Fruit fly (Drosophila melanogaster) Kc167 (cell line): ENCODE measurements around the gene Drp1.

Experiments used
- Myc ChIP-seq: fragments of >200 bp; optimal IDR thresholded peaks from 2 replicates; lab custom pipeline; 2017; ENCODE audit warnings: missing external identifiers
- Sin3A ChIP-seq: fragments of >200 bp; optimal IDR thresholded peaks from 2 replicates; lab custom pipeline; 2018; ENCODE audit warnings: missing external identifiers
- h ChIP-seq: fragments of >200 bp; optimal IDR thresholded peaks from 3 replicates; lab custom pipeline; 2018; ENCODE audit warnings: missing external identifiers
- insv ChIP-seq: fragments of >200 bp; optimal IDR thresholded peaks from 3 replicates; lab custom pipeline; 2018; ENCODE audit warnings: missing external identifiers
- psq ChIP-seq: fragments of >200 bp; optimal IDR thresholded peaks from 2 replicates; lab custom pipeline; 2017; ENCODE audit warnings: missing external identifiers
- ttk ChIP-seq: sonication (Bioruptor generic); optimal IDR thresholded peaks from 2 replicates; lab custom pipeline; 2017; ENCODE audit warnings: missing external identifiers

Gene Drp1

dm6 chr2L:2585285-2585684, at the start of gene Drp1:
Gene Drp1, minus strand, starts transcription at chr2L:2585430.
- TF ChIP-seq Sin3A (lab: Kevin White, UChicago) (no peak), ttk (lab: Kevin White, UChicago) (no peak), Myc (lab: Kevin White, UChicago) (no peak), h (no peak), insv (lab: Kevin White, UChicago) (no peak), psq (lab: Kevin White, UChicago) (no peak)

- TF ChIP-seq insv (lab: Kevin White, UChicago) (no peak), Sin3A (lab: Kevin White, UChicago) (no peak), Myc (lab: Kevin White, UChicago) (no peak), psq (lab: Kevin White, UChicago) (no peak), h (no peak), ttk (lab: Kevin White, UChicago) (no peak)
Observed at dm6 chr2L:2628760-2629159, 43.5 kb upstream of the Drp1 start.

DNA sequence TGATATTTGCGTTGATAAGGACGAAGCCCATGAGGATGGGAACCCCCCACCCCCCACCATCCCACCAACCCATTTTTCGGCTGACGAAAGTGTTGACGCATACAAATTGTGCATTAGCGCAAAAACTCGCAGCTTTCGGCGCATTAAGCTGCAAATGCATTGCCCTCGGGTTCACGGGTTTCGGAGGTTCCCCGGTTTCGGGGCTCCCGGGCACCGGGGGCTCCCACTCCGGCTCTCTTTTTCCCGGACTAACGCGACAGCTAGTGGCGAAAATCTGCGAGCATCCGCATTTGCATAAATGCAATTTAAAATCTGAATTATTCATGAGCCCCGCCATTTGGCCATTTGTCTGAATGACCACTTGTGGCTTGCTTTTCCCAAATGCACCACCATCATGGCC, 42.3 kb upstream of the Drp1 start:
- TF ChIP-seq h: no peak
- TF ChIP-seq Myc (lab: Kevin White, UChicago): no peak
- no peak for TF ChIP-seq ttk (lab: Kevin White, UChicago)

DNA sequence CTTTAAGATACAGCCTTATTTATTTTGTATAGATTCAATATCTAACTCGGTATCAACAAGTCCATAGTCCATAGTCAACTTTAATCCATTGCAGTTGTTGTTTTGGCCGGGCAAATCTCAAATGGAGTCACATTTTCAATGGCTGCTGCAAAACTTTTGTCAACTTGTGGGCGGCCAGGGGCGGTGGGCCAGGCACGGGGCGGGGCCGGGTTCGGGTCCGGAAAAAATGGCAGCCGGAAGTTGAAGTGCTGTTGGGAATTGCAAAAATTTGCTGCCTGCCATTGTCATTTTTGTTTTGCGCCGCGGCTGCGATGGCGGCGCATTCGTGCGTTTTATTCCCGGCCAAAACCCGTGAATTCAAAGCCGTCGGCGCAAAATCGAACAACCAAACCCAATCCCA, 38.7 kb upstream of the Drp1 start:
- TF ChIP-seq h: no peak
- no peak for TF ChIP-seq Myc (lab: Kevin White, UChicago)
- no peak for TF ChIP-seq insv (lab: Kevin White, UChicago)
- TF ChIP-seq psq (lab: Kevin White, UChicago): no peak
- TF ChIP-seq Sin3A (lab: Kevin White, UChicago): no peak
- no peak for TF ChIP-seq ttk (lab: Kevin White, UChicago)

dm6 chr2L:2619887-2620286, 34.7 kb upstream of the Drp1 start, which contains the start of gene CG43403:
Gene CG43403, plus strand, starts transcription at chr2L:2620187.
- no peak for TF ChIP-seq Myc (lab: Kevin White, UChicago)
- no peak for TF ChIP-seq h
- no peak for TF ChIP-seq Sin3A (lab: Kevin White, UChicago)
- no peak for TF ChIP-seq ttk (lab: Kevin White, UChicago)
- TF ChIP-seq psq (lab: Kevin White, UChicago): no peak
- TF ChIP-seq insv (lab: Kevin White, UChicago): no peak

- TF ChIP-seq Myc (lab: Kevin White, UChicago) (no peak), ttk (lab: Kevin White, UChicago) (no peak), h (no peak), Sin3A (lab: Kevin White, UChicago) (no peak), insv (lab: Kevin White, UChicago) (no peak), psq (lab: Kevin White, UChicago) (no peak)
Observed at dm6 chr2L:2609694-2610093, 24.5 kb upstream of the Drp1 start, which contains the start of gene CG15395. Gene CG15395, plus strand, starts transcription at chr2L:2609994.

dm6 chr2L:2606725-2607124, 21.5 kb upstream of the Drp1 start:
- TF ChIP-seq insv (lab: Kevin White, UChicago): no peak
- TF ChIP-seq ttk (lab: Kevin White, UChicago): no peak
- TF ChIP-seq Sin3A (lab: Kevin White, UChicago): no peak

dm6 chr2L:2591569-2591968, 6.3 kb upstream of the Drp1 start, which contains the start of gene CG15394:
Gene CG15394, plus strand, starts transcription at chr2L:2591869.
- TF ChIP-seq Sin3A (lab: Kevin White, UChicago) (no peak), h (no peak), psq (lab: Kevin White, UChicago) (no peak), insv (lab: Kevin White, UChicago) (no peak), Myc (lab: Kevin White, UChicago) (no peak), ttk (lab: Kevin White, UChicago) (no peak)

dm6 chr2L:2584461-2585056, 671 bp downstream of the Drp1 start:
- TF ChIP-seq Myc (lab: Kevin White, UChicago) (no peak), insv (lab: Kevin White, UChicago) (no peak), psq (lab: Kevin White, UChicago) (no peak)

dm6 chr2L:2579669-2580351, 5.4 kb downstream of the Drp1 start, which contains the start of the genes ND-B17.2 and Arpc5:
Gene ND-B17.2, minus strand, starts transcription at chr2L:2580172.
Gene Arpc5, plus strand, starts transcription at chr2L:2580292.
- TF ChIP-seq h (no peak), insv (lab: Kevin White, UChicago) (no peak), ttk (lab: Kevin White, UChicago) (no peak), Myc (lab: Kevin White, UChicago) (no peak), psq (lab: Kevin White, UChicago) (no peak), Sin3A (lab: Kevin White, UChicago) (no peak)

dm6 chr2L:2577361-2577737, 7.9 kb downstream of the Drp1 start, which contains the start of gene Elba2:
Gene Elba2, plus strand, starts transcription at chr2L:2577687.
- TF ChIP-seq psq (lab: Kevin White, UChicago) (no peak), Myc (lab: Kevin White, UChicago) (no peak), ttk (lab: Kevin White, UChicago) (no peak), insv (lab: Kevin White, UChicago) (no peak), Sin3A (lab: Kevin White, UChicago) (no peak), h (no peak)
